Fruit fly (Drosophila melanogaster) whole organism, prepupa: ENCODE results near the gene Cyp12a5.

Experiments used
- CG10631 ChIP-seq: fragments of 200-800 bp; sonication (Bioruptor generic); optimal IDR thresholded peaks from 2 replicates; lab custom pipeline; 2016; ENCODE audit warnings: missing biosample characterization, missing genetic modification characterization
- CG10669 ChIP-seq: fragments of 200-800 bp; sonication (Bioruptor generic); optimal IDR thresholded peaks from 3 replicates; lab custom pipeline; 2018; ENCODE audit warnings: missing biosample characterization, mild to moderate bottlenecking, missing genetic modification characterization, moderate library complexity
- CG11294 ChIP-seq: fragments of 200-800 bp; sonication (Bioruptor generic); IDR thresholded peaks from 2 replicates; pipeline ENCODE4 v1.3.6; 2022; ENCODE audit warnings: missing biosample characterization, missing genetic modification characterization
- CG11762 ChIP-seq: fragments of 200-800 bp; sonication (Bioruptor generic); optimal IDR thresholded peaks from 3 replicates; lab custom pipeline; 2016; ENCODE audit warnings: missing biosample characterization, missing genetic modification characterization; ENCODE audit not compliant: insufficient read depth
- CG11902 ChIP-seq: fragments of 200-800 bp; sonication (Bioruptor generic); optimal IDR thresholded peaks from 3 replicates; lab custom pipeline; 2016; ENCODE audit warnings: missing biosample characterization, missing genetic modification characterization
- CG15336 ChIP-seq: fragments of 200-800 bp; sonication (Bioruptor generic); IDR thresholded peaks from 2 replicates; pipeline ENCODE4 v1.3.6; 2022; ENCODE audit warnings: missing biosample characterization, missing genetic modification characterization
- CG1621 ChIP-seq: fragments of 200-800 bp; sonication (Bioruptor generic); optimal IDR thresholded peaks from 3 replicates; lab custom pipeline; 2018; ENCODE audit warnings: missing biosample characterization, mild to moderate bottlenecking, missing genetic modification characterization
- CG16779 ChIP-seq: fragments of 200-800 bp; sonication (Bioruptor generic); optimal IDR thresholded peaks from 3 replicates; lab custom pipeline; 2017; ENCODE audit warnings: missing biosample characterization, mild to moderate bottlenecking, missing genetic modification characterization
- CG31627 ChIP-seq: fragments of 200-800 bp; sonication (Bioruptor generic); optimal IDR thresholded peaks from 3 replicates; lab custom pipeline; 2016; ENCODE audit warnings: missing biosample characterization, missing genetic modification characterization
- CG32006 ChIP-seq: fragments of 200-800 bp; sonication (Bioruptor generic); optimal IDR thresholded peaks from 3 replicates; lab custom pipeline; 2017; ENCODE audit warnings: missing biosample characterization, mild to moderate bottlenecking, missing genetic modification characterization
- CG34406 ChIP-seq: fragments of 200-800 bp; sonication (Bioruptor generic); optimal IDR thresholded peaks from 3 replicates; lab custom pipeline; 2016; ENCODE audit warnings: missing biosample characterization, missing genetic modification characterization
- CG4318 ChIP-seq: fragments of 200-800 bp; sonication (Bioruptor generic); optimal IDR thresholded peaks from 3 replicates; lab custom pipeline; 2017; ENCODE audit warnings: missing biosample characterization, mild to moderate bottlenecking, missing genetic modification characterization
- CG6163 ChIP-seq: fragments of 200-800 bp; sonication (Bioruptor generic); IDR thresholded peaks from 3 replicates; pipeline ENCODE4 v1.3.6; 2022; ENCODE audit warnings: missing biosample characterization, missing genetic modification characterization
- CG6792 ChIP-seq: fragments of 200-800 bp; sonication (Bioruptor generic); optimal IDR thresholded peaks from 3 replicates; lab custom pipeline; 2016; ENCODE audit warnings: missing biosample characterization, missing genetic modification characterization
- CG6808 ChIP-seq: fragments of 200-800 bp; sonication (Bioruptor generic); optimal IDR thresholded peaks from 3 replicates; lab custom pipeline; 2017; ENCODE audit warnings: missing biosample characterization, missing genetic modification characterization, mild to moderate bottlenecking, moderate library complexity, missing genetic modification reagents
- CG7368 ChIP-seq: fragments of 200-800 bp; sonication (Bioruptor generic); optimal IDR thresholded peaks from 3 replicates; lab custom pipeline; 2016; ENCODE audit warnings: missing biosample characterization, missing genetic modification characterization
- CG8119 ChIP-seq: fragments of 200-800 bp; sonication (Bioruptor generic); IDR thresholded peaks from 3 replicates; pipeline ENCODE4 v1.3.6; 2022; ENCODE audit warnings: missing biosample characterization, missing genetic modification characterization
- CG8319 ChIP-seq: fragments of 200-800 bp; sonication (Bioruptor generic); optimal IDR thresholded peaks from 3 replicates; lab custom pipeline; 2016; ENCODE audit warnings: missing biosample characterization, missing genetic modification characterization
- CG8632 ChIP-seq: fragments of 200-800 bp; sonication (Bioruptor generic); optimal IDR thresholded peaks from 3 replicates; lab custom pipeline; 2016; ENCODE audit warnings: missing biosample characterization, missing genetic modification characterization
- CG9139 ChIP-seq: fragments of 200-800 bp; sonication (Bioruptor generic); optimal IDR thresholded peaks from 3 replicates; lab custom pipeline; 2017; ENCODE audit warnings: missing biosample characterization, mild to moderate bottlenecking, missing genetic modification characterization
- Eip75B ChIP-seq: fragments of 200-800 bp; sonication (Bioruptor generic); optimal IDR thresholded peaks from 3 replicates; lab custom pipeline; 2016; ENCODE audit warnings: missing biosample characterization, missing genetic modification characterization
- Eip93F ChIP-seq: fragments of 200-800 bp; sonication (Bioruptor generic); optimal IDR thresholded peaks from 2 replicates; lab custom pipeline; 2016; ENCODE audit warnings: missing biosample characterization, mild to moderate bottlenecking, missing genetic modification characterization
- Gug ChIP-seq: fragments of 200-800 bp; sonication (Bioruptor generic); IDR thresholded peaks from 2 replicates; pipeline ENCODE4 v1.3.6; 2022; ENCODE audit warnings: missing biosample characterization, missing genetic modification characterization
- Hr4 ChIP-seq: fragments of 200-800 bp; sonication (Bioruptor generic); optimal IDR thresholded peaks from 3 replicates; lab custom pipeline; 2016; ENCODE audit warnings: missing biosample characterization, missing genetic modification characterization
- Met ChIP-seq: fragments of 200-800 bp; sonication (Bioruptor generic); optimal IDR thresholded peaks from 3 replicates; lab custom pipeline; 2016; ENCODE audit warnings: missing biosample characterization, missing genetic modification characterization
- OdsH ChIP-seq: fragments of 200-800 bp; sonication (Bioruptor generic); optimal IDR thresholded peaks from 3 replicates; lab custom pipeline; 2016; ENCODE audit warnings: missing biosample characterization, missing genetic modification characterization
- Sox14 ChIP-seq: fragments of 200-800 bp; sonication (Bioruptor generic); optimal IDR thresholded peaks from 3 replicates; lab custom pipeline; 2016; ENCODE audit warnings: missing biosample characterization, missing genetic modification characterization
- Sox15 ChIP-seq: fragments of 200-800 bp; sonication (Bioruptor generic); optimal IDR thresholded peaks from 3 replicates; lab custom pipeline; 2016; ENCODE audit warnings: missing biosample characterization, missing genetic modification characterization
- achi ChIP-seq: fragments of 200-800 bp; sonication (Bioruptor generic); optimal IDR thresholded peaks from 3 replicates; lab custom pipeline; 2016; ENCODE audit warnings: missing biosample characterization, missing genetic modification characterization
- acj6 ChIP-seq: fragments of 200-800 bp; sonication (Bioruptor generic); optimal IDR thresholded peaks from 3 replicates; lab custom pipeline; 2016; ENCODE audit warnings: missing biosample characterization, missing genetic modification characterization
- cyc ChIP-seq: fragments of 200-800 bp; sonication (Bioruptor generic); optimal IDR thresholded peaks from 3 replicates; lab custom pipeline; 2016; ENCODE audit warnings: missing biosample characterization, missing genetic modification characterization
- dsx ChIP-seq: fragments of 200-800 bp; optimal IDR thresholded peaks from 3 replicates; lab custom pipeline; 2019; ENCODE audit warnings: missing biosample characterization, mild to moderate bottlenecking, missing genetic modification characterization, moderate library complexity; ENCODE audit not compliant: poor library complexity, severe bottlenecking
- eg ChIP-seq: fragments of 200-800 bp; sonication (Bioruptor generic); IDR thresholded peaks from 3 replicates; pipeline ENCODE4 v1.3.6; 2022; ENCODE audit warnings: missing biosample characterization, missing genetic modification characterization
- esn ChIP-seq: fragments of 200-800 bp; sonication (Bioruptor generic); optimal IDR thresholded peaks from 2 replicates; lab custom pipeline; 2016; ENCODE audit warnings: missing biosample characterization, mild to moderate bottlenecking, missing genetic modification characterization, moderate library complexity
- fd59A ChIP-seq: fragments of 200-800 bp; sonication (Bioruptor generic); optimal IDR thresholded peaks from 2 replicates; lab custom pipeline; 2017; ENCODE audit warnings: missing biosample characterization, mild to moderate bottlenecking, missing genetic modification characterization, missing genetic modification reagents
- fd85E ChIP-seq: fragments of 200-800 bp; sonication (Bioruptor generic); optimal IDR thresholded peaks from 3 replicates; lab custom pipeline; 2016; ENCODE audit warnings: missing biosample characterization, missing genetic modification characterization
- fkh ChIP-seq: fragments of 200-800 bp; sonication (Bioruptor generic); optimal IDR thresholded peaks from 3 replicates; lab custom pipeline; 2017; ENCODE audit warnings: missing biosample characterization, mild to moderate bottlenecking, missing genetic modification characterization, moderate library complexity
- lz ChIP-seq: fragments of 200-800 bp; sonication (Bioruptor generic); optimal IDR thresholded peaks from 3 replicates; lab custom pipeline; 2016; ENCODE audit warnings: missing biosample characterization, missing genetic modification characterization
- pdm3 ChIP-seq: fragments of 200-800 bp; sonication (Bioruptor generic); optimal IDR thresholded peaks from 3 replicates; lab custom pipeline; 2016; ENCODE audit warnings: missing biosample characterization, missing genetic modification characterization
- svp ChIP-seq: fragments of 200-800 bp; sonication (Bioruptor generic); peaks from one replicate; lab custom pipeline; 2016; ENCODE audit warnings: missing biosample characterization, missing genetic modification characterization
- topi ChIP-seq: fragments of 200-800 bp; sonication (Bioruptor generic); optimal IDR thresholded peaks from 3 replicates; lab custom pipeline; 2016; ENCODE audit warnings: missing biosample characterization, missing genetic modification characterization
- vri ChIP-seq: fragments of 200-800 bp; sonication (Bioruptor generic); optimal IDR thresholded peaks from 3 replicates; lab custom pipeline; 2016; ENCODE audit warnings: missing biosample characterization, mild to moderate bottlenecking, missing genetic modification characterization

Gene Cyp12a5

DNA sequence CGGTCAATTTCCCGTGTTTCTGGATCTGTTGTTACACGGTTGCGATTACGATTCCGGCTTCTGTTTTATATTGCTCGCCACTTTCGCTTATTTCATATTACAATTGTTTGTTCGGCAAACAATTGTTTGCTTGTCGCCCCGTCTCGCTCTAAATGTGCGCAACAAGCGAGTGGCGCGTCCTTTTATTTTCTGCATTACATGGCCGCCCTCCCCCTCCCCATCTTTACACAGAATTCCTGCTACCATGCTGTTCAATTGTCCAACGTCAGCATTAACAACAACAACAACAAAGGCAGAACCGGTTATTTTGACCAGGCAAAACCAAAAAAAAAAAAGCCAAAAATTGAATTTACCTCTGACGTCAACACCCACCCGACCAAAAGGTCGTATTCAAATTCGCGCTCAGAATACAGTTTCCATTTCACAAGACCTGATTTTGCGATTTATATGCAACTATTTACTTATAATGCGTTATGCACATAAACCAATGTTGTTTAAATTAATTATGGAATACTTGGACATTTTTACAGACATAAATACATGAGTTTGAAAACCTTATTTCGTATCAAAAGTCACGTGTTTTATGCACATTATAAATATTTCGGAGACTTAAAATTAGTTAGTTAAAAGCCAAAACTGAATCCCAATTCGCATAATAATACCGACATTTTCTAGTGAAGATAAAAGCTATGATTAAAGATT, 33.8 kb downstream of the Cyp12a5 start (continued):
- TF ChIP-seq CG31627: no peak
- TF ChIP-seq CG1621 (tag; lab: Kevin White, UChicago): no peak
- TF ChIP-seq Eip75B: no peak
- no peak for TF ChIP-seq CG15336
- peak; percentile 35 for TF ChIP-seq pdm3 (GFP tag; lab: Kevin White, UChicago)
- TF ChIP-seq CG11902 (GFP tag; lab: Kevin White, UChicago): no peak
- TF ChIP-seq OdsH (GFP tag; lab: Kevin White, UChicago): no peak
- TF ChIP-seq CG11762 (GFP tag; lab: Kevin White, UChicago): no peak
- no peak for TF ChIP-seq CG11294 (GFP tag; lab: Robert Waterston, UW)
- no peak for TF ChIP-seq CG6792 (GFP tag; lab: Kevin White, UChicago)

DNA sequence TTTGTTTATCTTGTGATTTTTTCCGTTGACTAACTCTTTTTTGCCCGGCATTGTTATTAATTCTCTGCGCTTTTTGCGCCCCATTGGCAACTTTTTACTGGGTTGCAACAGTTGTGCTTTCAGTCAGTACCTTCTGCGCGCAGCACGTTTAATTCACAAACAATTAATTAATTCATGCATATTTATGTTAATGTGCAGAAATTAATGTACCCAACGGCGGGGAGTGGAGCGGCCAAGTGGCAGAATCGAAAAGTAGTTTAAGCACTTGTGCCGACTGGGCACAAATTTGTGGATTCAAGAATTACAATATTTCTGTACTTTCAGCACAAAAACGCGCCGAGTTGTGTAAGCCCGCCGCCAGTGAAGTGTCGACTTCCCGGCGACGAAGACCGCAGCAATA, 35.1 kb downstream of the Cyp12a5 start:
- no peak for TF ChIP-seq CG8319 (GFP tag; lab: Kevin White, UChicago)
- no peak for TF ChIP-seq CG10669 (GFP tag; lab: Kevin White, UChicago)
- TF ChIP-seq fd85E: no peak
- no peak for TF ChIP-seq acj6 (GFP tag; lab: Kevin White, UChicago)
- TF ChIP-seq CG11762 (GFP tag; lab: Kevin White, UChicago): no peak
- TF ChIP-seq topi: no peak
- TF ChIP-seq svp (GFP tag; lab: Kevin White, UChicago): no peak
- TF ChIP-seq fkh (GFP tag; lab: Kevin White, UChicago): no peak
- no peak for TF ChIP-seq vri (GFP tag; lab: Kevin White, UChicago)
- TF ChIP-seq Met (GFP tag; lab: Kevin White, UChicago): no peak
- no peak for TF ChIP-seq CG6163 (GFP tag; lab: Robert Waterston, UW)
- no peak for TF ChIP-seq eg (GFP tag; lab: Robert Waterston, UW)
- no peak for TF ChIP-seq lz (GFP tag; lab: Kevin White, UChicago)
- TF ChIP-seq OdsH (GFP tag; lab: Kevin White, UChicago): no peak
- no peak for TF ChIP-seq Sox15 (GFP tag; lab: Kevin White, UChicago)
- TF ChIP-seq Hr4 (GFP tag; lab: Kevin White, UChicago): no peak
- TF ChIP-seq, all 60 proteins: peak for 0

DNA sequence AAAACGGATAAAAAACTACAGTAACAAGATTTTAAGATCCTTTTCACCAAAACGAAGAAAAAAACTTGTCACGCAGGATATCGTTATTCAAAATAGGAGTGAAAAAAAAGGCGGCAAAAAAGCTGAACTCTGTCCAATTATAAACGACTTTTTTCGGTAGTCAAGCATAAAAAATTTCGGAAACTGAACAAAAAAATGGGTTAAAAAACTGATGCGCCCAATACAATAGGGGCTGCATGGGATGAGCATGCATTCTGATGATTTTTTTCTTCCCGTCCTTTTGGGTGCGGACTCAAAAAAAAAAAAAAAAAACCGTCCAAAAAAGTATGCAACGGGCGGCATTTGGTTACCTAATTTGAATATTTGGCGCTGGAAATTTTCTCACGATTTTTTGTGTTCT, 42.1 kb downstream of the Cyp12a5 start:
- TF ChIP-seq fd85E (no peak), Eip75B (no peak), topi (no peak)

DNA sequence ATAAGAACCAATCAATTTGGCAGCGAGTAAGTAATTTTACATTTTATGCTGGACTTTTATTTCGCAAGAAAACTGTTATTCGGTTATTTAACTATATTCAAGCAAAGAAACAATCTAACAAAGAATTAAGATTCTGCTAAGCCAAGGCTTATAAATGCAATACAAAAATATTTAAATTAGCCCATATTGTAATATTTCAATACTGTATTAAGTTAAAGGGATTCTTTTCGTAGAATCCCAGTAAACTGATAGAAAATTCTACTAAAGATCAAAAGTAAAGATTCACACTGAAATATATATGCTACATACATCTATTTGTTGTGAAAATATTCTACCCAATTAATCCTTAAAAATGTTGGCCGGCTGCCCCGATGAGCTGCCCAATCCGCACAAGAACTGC, 44.3 kb downstream of the Cyp12a5 start, which contains the start of gene CG14282:
Gene CG14282, plus strand, starts transcription at position 301 of the 400 bp plus-strand sequence.
- TF ChIP-seq achi (no peak), fd85E (no peak), CG9139 (GFP tag; lab: Kevin White, UChicago) (no peak)

DNA sequence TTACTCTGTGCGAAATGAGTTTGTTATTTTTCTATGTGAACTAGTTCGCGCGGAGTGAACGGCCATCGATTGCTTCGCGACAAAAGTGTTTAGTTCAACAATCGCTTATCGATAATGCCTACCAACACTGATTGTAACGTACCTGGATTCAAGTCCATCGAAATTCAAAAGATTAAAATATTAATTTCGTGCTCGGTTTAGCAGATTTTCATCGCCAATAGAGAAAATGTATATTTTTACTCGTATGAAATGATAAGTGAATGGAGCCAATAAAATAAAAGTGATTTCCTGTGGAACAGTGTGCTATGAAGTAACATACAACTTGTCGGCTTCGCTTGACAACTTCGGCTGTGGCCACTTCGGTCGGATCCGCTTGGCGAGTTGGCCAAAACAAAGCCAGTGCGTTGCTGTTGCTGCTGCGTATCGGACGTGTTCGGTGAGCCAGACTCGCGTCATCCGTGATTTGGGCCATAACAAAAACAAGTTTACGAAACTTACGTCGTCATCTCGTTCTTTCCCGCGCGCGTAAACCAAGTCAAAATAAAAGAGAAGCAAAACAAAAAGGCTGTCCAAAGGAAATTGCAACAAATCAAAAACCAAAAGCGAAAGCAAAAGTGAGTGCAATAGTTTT, 47.9 kb downstream of the Cyp12a5 start, which contains the start of the genes CG5555 and myd:
Gene CG5555, minus strand, starts transcription at position 276 of the 631 bp plus-strand sequence.
Gene myd, plus strand, starts transcription at position 397 of the 631 bp plus-strand sequence.
- peak; percentile 54 for TF ChIP-seq CG8632 (GFP tag; lab: Kevin White, UChicago)
- TF ChIP-seq CG7368 (GFP tag; lab: Kevin White, UChicago): peak; percentile 20
- peak; percentile 79 for TF ChIP-seq svp (GFP tag; lab: Kevin White, UChicago)
- peak; percentile 2 for TF ChIP-seq CG4318 (GFP tag; lab: Kevin White, UChicago)
- peak; percentile 23 for TF ChIP-seq dsx
- peak; percentile 11 for TF ChIP-seq fd59A (GFP tag; lab: Kevin White, UChicago)
- TF ChIP-seq CG32006 (GFP tag; lab: Kevin White, UChicago): no peak
- TF ChIP-seq CG34406 (GFP tag; lab: Kevin White, UChicago): peak; percentile 70
- peak; percentile 16 for TF ChIP-seq Eip93F
- peak; percentile 68 for TF ChIP-seq Eip75B
- peak; percentile 51 for TF ChIP-seq CG6792 (GFP tag; lab: Kevin White, UChicago)
- TF ChIP-seq Gug: no peak
- TF ChIP-seq CG1621 (tag; lab: Kevin White, UChicago): peak; percentile 33
- TF ChIP-seq topi: peak; percentile 57
- peak; percentile 74 for TF ChIP-seq esn (GFP tag; lab: Kevin White, UChicago)
- TF ChIP-seq CG6808 (GFP tag; lab: Kevin White, UChicago): no peak
- peak; percentile 76 for TF ChIP-seq Sox14 (GFP tag; lab: Kevin White, UChicago)
- TF ChIP-seq cyc (GFP tag; lab: Kevin White, UChicago): peak; percentile 39
- TF ChIP-seq CG16779 (tag; lab: Kevin White, UChicago): no peak
- peak; percentile 97 for TF ChIP-seq vri (GFP tag; lab: Kevin White, UChicago)
- no peak for TF ChIP-seq CG10631 (GFP tag; lab: Kevin White, UChicago)
- TF ChIP-seq CG8119: no peak; the same call in 1 of the 3 replicates
- TF ChIP-seq CG9139 (GFP tag; lab: Kevin White, UChicago): peak; percentile 28
